Worm (Caenorhabditis elegans): Measurements from ENCODE around the gene map-2.

DNA sequence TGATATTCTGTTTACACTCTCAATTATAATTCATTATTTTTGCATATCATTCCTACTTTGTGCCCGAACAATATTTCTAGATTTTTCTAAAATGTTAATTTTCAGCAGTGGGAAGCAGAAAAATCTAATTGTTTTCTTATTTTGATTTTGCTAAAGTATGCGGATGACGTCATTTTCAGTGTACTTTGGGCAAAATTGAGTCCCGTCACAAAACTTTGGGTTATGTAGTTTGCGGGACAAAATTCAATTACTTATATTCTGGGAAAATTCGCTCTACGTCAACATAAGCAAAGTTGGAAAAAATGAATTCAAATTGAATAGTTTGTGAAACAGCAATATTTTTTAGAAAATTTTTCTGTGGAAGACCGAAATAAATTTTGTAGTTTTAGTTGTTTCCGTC lies 42.6 kb downstream of the map-2 start:
- TF ChIP-seq ttx-3 (tag; optimal IDR thresholded peaks at IDR 0.05) (no peak), ceh-31 (tag; optimal IDR thresholded peaks at IDR 0.05) (no peak), madf-2 (tag; optimal IDR thresholded peaks at IDR 0.05) (no peak), nfya-1 (tag; optimal IDR thresholded peaks at IDR 0.05) (no peak), pat-9 (tag; optimal IDR thresholded peaks at IDR 0.05) (no peak), dve-1 (tag; optimal IDR thresholded peaks at IDR 0.05) (no peak), nhr-11 (tag; optimal IDR thresholded peaks at IDR 0.05) (no peak), ceh-2 (tag; optimal IDR thresholded peaks at IDR 0.05) (no peak)

Data from whole organism, late embryonic.